Fruit fly (Drosophila melanogaster) whole organism, embryonic: Measurements from ENCODE around the gene tw.

Experiments
- ATbp ChIP-seq: fragments of 200-800 bp; sonication (Bioruptor generic); optimal IDR thresholded peaks from 2 replicates; lab custom pipeline; 2017; ENCODE audit warnings: missing biosample characterization, mild to moderate bottlenecking, missing genetic modification characterization, missing genetic modification reagents
- CG10565 ChIP-seq: fragments of 200-800 bp; sonication (Bioruptor generic); optimal IDR thresholded peaks from 3 replicates; lab custom pipeline; 2016; ENCODE audit warnings: missing biosample characterization, mild to moderate bottlenecking, missing genetic modification characterization
- CG11085 ChIP-seq: fragments of 200-800 bp; sonication (Bioruptor generic); IDR thresholded peaks from 2 replicates; pipeline ENCODE4 v1.3.6; 2022; ENCODE audit warnings: missing biosample characterization, missing genetic modification characterization
- CG11093 ChIP-seq: fragments of 200-800 bp; sonication (Bioruptor generic); IDR thresholded peaks from 3 replicates; pipeline ENCODE4 v1.3.6; 2022; ENCODE audit warnings: missing biosample characterization, missing genetic modification characterization
- CG14050 ChIP-seq: fragments of 200-800 bp; sonication (Bioruptor generic); IDR thresholded peaks from 3 replicates; pipeline ENCODE4 v1.3.6; 2022; ENCODE audit warnings: missing biosample characterization, missing genetic modification characterization
- CG15011 ChIP-seq: fragments of 200-800 bp; sonication (Bioruptor generic); optimal IDR thresholded peaks from 3 replicates; lab custom pipeline; 2018; ENCODE audit warnings: missing biosample characterization, mild to moderate bottlenecking, missing genetic modification characterization
- CG15479 ChIP-seq: fragments of 200-800 bp; sonication (Bioruptor generic); optimal IDR thresholded peaks from 3 replicates; lab custom pipeline; 2019; ENCODE audit warnings: missing biosample characterization, mild to moderate bottlenecking, missing genetic modification characterization, moderate library complexity
- CG1832 ChIP-seq: fragments of 200-800 bp; sonication (Bioruptor generic); optimal IDR thresholded peaks from 2 replicates; lab custom pipeline; 2017; ENCODE audit warnings: missing biosample characterization, mild to moderate bottlenecking, missing genetic modification characterization, inconsistent platforms
- CG18764 ChIP-seq: fragments of 200-800 bp; sonication (Bioruptor generic); optimal IDR thresholded peaks from 3 replicates; lab custom pipeline; 2016; ENCODE audit warnings: missing biosample characterization, missing genetic modification characterization
- CG2889 ChIP-seq: fragments of 200-800 bp; sonication (Bioruptor generic); IDR thresholded peaks from 3 replicates; pipeline ENCODE4 v1.3.6; 2022; ENCODE audit warnings: missing biosample characterization, missing genetic modification characterization
- CG30020 ChIP-seq: fragments of 200-800 bp; optimal IDR thresholded peaks from 2 replicates; lab custom pipeline; 2019; ENCODE audit warnings: missing biosample characterization, mild to moderate bottlenecking, missing genetic modification characterization, moderate library complexity
- CG30403 ChIP-seq: fragments of 200-800 bp; sonication (Bioruptor generic); optimal IDR thresholded peaks from 3 replicates; lab custom pipeline; 2016; ENCODE audit warnings: missing biosample characterization, missing genetic modification characterization
- CG31388 ChIP-seq: fragments of 200-800 bp; sonication (Bioruptor generic); optimal IDR thresholded peaks from 2 replicates; lab custom pipeline; 2016; ENCODE audit warnings: missing biosample characterization, missing genetic modification characterization
- CG31441 ChIP-seq: fragments of 200-800 bp; sonication (Bioruptor generic); IDR thresholded peaks from 2 replicates; pipeline ENCODE4 v1.3.6; 2022; ENCODE audit warnings: missing biosample characterization, missing genetic modification characterization
- CG32772 ChIP-seq: fragments of 200-800 bp; sonication (Bioruptor generic); IDR thresholded peaks from 2 replicates; pipeline ENCODE4 v1.3.6; 2022; ENCODE audit warnings: missing biosample characterization, missing genetic modification characterization
- CG34224 ChIP-seq: fragments of 200-800 bp; sonication (Bioruptor generic); IDR thresholded peaks from 3 replicates; pipeline ENCODE4 v1.3.6; 2022; ENCODE audit warnings: missing biosample characterization, missing genetic modification characterization; ENCODE audit not compliant: partially characterized antibody
- CG34422 ChIP-seq: fragments of 200-800 bp; sonication (Bioruptor generic); IDR thresholded peaks from 3 replicates; pipeline ENCODE4 v1.3.6; 2022; ENCODE audit warnings: missing biosample characterization, missing genetic modification characterization
- CG4404 ChIP-seq: fragments of 200-800 bp; sonication (Bioruptor generic); IDR thresholded peaks from 2 replicates; pipeline ENCODE4 v1.3.6; 2022; ENCODE audit warnings: missing biosample characterization, missing genetic modification characterization
- CG4730 ChIP-seq: fragments of 200-800 bp; sonication (Bioruptor generic); IDR thresholded peaks from 2 replicates; pipeline ENCODE4 v1.3.6; 2022; ENCODE audit warnings: missing biosample characterization, missing genetic modification characterization
- CG6854 ChIP-seq: fragments of 200-800 bp; sonication (Bioruptor generic); optimal IDR thresholded peaks from 3 replicates; lab custom pipeline; 2017; ENCODE audit warnings: missing biosample characterization, mild to moderate bottlenecking, missing genetic modification characterization
- CG8924 ChIP-seq: fragments of 200-800 bp; optimal IDR thresholded peaks from 3 replicates; lab custom pipeline; 2019; ENCODE audit warnings: missing biosample characterization, mild to moderate bottlenecking, missing genetic modification characterization, moderate library complexity
- CG8944 ChIP-seq: fragments of 200-800 bp; sonication (Bioruptor generic); optimal IDR thresholded peaks from 3 replicates; lab custom pipeline; 2016; ENCODE audit warnings: missing biosample characterization, missing genetic modification characterization
- CG9609 ChIP-seq: fragments of 200-800 bp; sonication (Bioruptor generic); optimal IDR thresholded peaks from 3 replicates; lab custom pipeline; 2016; ENCODE audit warnings: missing biosample characterization, missing genetic modification characterization
- CrebB ChIP-seq: fragments of 200-800 bp; sonication (Bioruptor generic); optimal IDR thresholded peaks from 3 replicates; lab custom pipeline; 2018; ENCODE audit warnings: missing biosample characterization, mild to moderate bottlenecking, missing genetic modification characterization
- Doc2 ChIP-seq: fragments of 200-800 bp; sonication (Bioruptor generic); IDR thresholded peaks from 2 replicates; pipeline ENCODE4 v1.3.6; 2022; ENCODE audit warnings: missing biosample characterization, missing genetic modification characterization
- Ets97D ChIP-seq: fragments of 200-800 bp; sonication (Bioruptor generic); optimal IDR thresholded peaks from 3 replicates; lab custom pipeline; 2016; ENCODE audit warnings: missing biosample characterization, missing genetic modification characterization
- GATAe ChIP-seq: fragments of 200-800 bp; sonication (Bioruptor generic); conservative IDR thresholded peaks from 2 replicates; pipeline ENCODE4 v1.3.6; 2022; ENCODE audit warnings: missing biosample characterization, missing genetic modification characterization
- HLHmδ ChIP-seq: fragments of 200-800 bp; sonication (Bioruptor generic); optimal IDR thresholded peaks from 2 replicates; lab custom pipeline; 2018; ENCODE audit warnings: missing biosample characterization, mild to moderate bottlenecking, missing genetic modification characterization, moderate library complexity
- Lhr ChIP-seq: fragments of 200-800 bp; sonication (Bioruptor generic); optimal IDR thresholded peaks from 3 replicates; lab custom pipeline; 2017; ENCODE audit warnings: mild to moderate bottlenecking, missing biosample characterization, missing genetic modification reagents, missing genetic modification characterization
- Meics ChIP-seq: fragments of 200-800 bp; sonication (Bioruptor generic); optimal IDR thresholded peaks from 2 replicates; lab custom pipeline; 2017; ENCODE audit warnings: missing biosample characterization, mild to moderate bottlenecking, missing genetic modification characterization
- NFAT ChIP-seq: fragments of 200-800 bp; sonication (Bioruptor generic); IDR thresholded peaks from 2 replicates; pipeline ENCODE4 v1.3.6; 2022; ENCODE audit warnings: missing biosample characterization, missing genetic modification characterization
- Rfx ChIP-seq: fragments of 200-800 bp; sonication (Bioruptor generic); IDR thresholded peaks from 2 replicates; pipeline ENCODE4 v1.3.6; 2022; ENCODE audit warnings: missing biosample characterization, missing genetic modification characterization
- Sry-δ ChIP-seq: fragments of 200-800 bp; sonication (Bioruptor generic); optimal IDR thresholded peaks from 2 replicates; lab custom pipeline; 2016; ENCODE audit warnings: missing biosample characterization, missing genetic modification characterization
- Stat92E ChIP-seq, 3 experiments: fragments of >200 bp in 2 of 3; fragments of 200-800 bp in 1 of 3; sonication (Bioruptor generic) in 1 of 3; optimal IDR thresholded peaks; 2 replicates each; lab custom pipeline; 2017 to 2019; ENCODE audit warnings: missing biosample characterization in 3 of 3, missing genetic modification characterization in 3 of 3, mild to moderate bottlenecking in 1 of 3, moderate library complexity in 1 of 3
- ac ChIP-seq: fragments of 200-800 bp; sonication (Bioruptor generic); optimal IDR thresholded peaks from 3 replicates; lab custom pipeline; 2017; ENCODE audit warnings: missing biosample characterization, mild to moderate bottlenecking, missing genetic modification characterization
- fu2 ChIP-seq: fragments of 200-800 bp; sonication (Bioruptor generic); optimal IDR thresholded peaks from 2 replicates; lab custom pipeline; 2016; ENCODE audit warnings: missing biosample characterization, missing genetic modification characterization
- gro ChIP-seq: fragments of 200-800 bp; sonication (Bioruptor generic); optimal IDR thresholded peaks from 2 replicates; lab custom pipeline; 2016; ENCODE audit warnings: missing biosample characterization, missing genetic modification characterization
- gsb ChIP-seq: fragments of 200-800 bp; sonication (Bioruptor generic); IDR thresholded peaks from 2 replicates; pipeline ENCODE4 v1.3.6; 2022; ENCODE audit warnings: missing biosample characterization, missing genetic modification characterization
- hth ChIP-seq: fragments of >200 bp; optimal IDR thresholded peaks from 2 replicates; lab custom pipeline; 2017; ENCODE audit warnings: inconsistent platforms
- inv ChIP-seq: fragments of 200-800 bp; sonication (Bioruptor generic); IDR thresholded peaks from 2 replicates; pipeline ENCODE4 v1.3.6; 2022; ENCODE audit warnings: missing biosample characterization, missing genetic modification characterization; ENCODE audit not compliant: partially characterized antibody
- knrl ChIP-seq: fragments of 200-800 bp; sonication (Bioruptor generic); IDR thresholded peaks from 3 replicates; pipeline ENCODE4 v1.3.6; 2022; ENCODE audit warnings: missing biosample characterization, missing genetic modification characterization; ENCODE audit not compliant: partially characterized antibody
- maf-S ChIP-seq: fragments of 200-800 bp; sonication (Bioruptor generic); optimal IDR thresholded peaks from 2 replicates; lab custom pipeline; 2016; ENCODE audit warnings: missing biosample characterization, missing genetic modification characterization
- pan ChIP-seq, 4 experiments: fragments of >200 bp in 3 of 4; fragments of 200-800 bp in 1 of 4; sonication (Bioruptor generic) in 1 of 4; optimal IDR thresholded peaks in 3 of 4; IDR thresholded peaks in 1 of 4; 2 replicates each; pipeline versions ENCODE4 v1.3.6 to Lab custom; 2017 to 2022; ENCODE audit warnings: missing biosample characterization in 2 of 4, missing genetic modification characterization in 2 of 4, mixed read lengths in 1 of 4
- pros ChIP-seq: fragments of 200-800 bp; sonication (Bioruptor generic); optimal IDR thresholded peaks from 3 replicates; lab custom pipeline; 2019; ENCODE audit warnings: missing biosample characterization, mild to moderate bottlenecking, missing genetic modification characterization, moderate library complexity
- ranshi ChIP-seq: fragments of 200-800 bp; sonication (Bioruptor generic); IDR thresholded peaks from 2 replicates; pipeline ENCODE4 v1.3.6; 2022; ENCODE audit warnings: missing biosample characterization, missing genetic modification characterization
- repo ChIP-seq: fragments of 200-800 bp; sonication (Bioruptor generic); optimal IDR thresholded peaks from 2 replicates; lab custom pipeline; 2016; ENCODE audit warnings: missing biosample characterization, missing genetic modification characterization
- row ChIP-seq: fragments of 200-800 bp; sonication (Bioruptor generic); IDR thresholded peaks from 3 replicates; pipeline ENCODE4 v1.3.6; 2022; ENCODE audit warnings: missing biosample characterization, missing genetic modification characterization
- zen ChIP-seq: fragments of 200-800 bp; sonication (Bioruptor generic); optimal IDR thresholded peaks from 3 replicates; lab custom pipeline; 2018; ENCODE audit warnings: missing biosample characterization, mild to moderate bottlenecking, missing genetic modification characterization, moderate library complexity
- zfh2 ChIP-seq: fragments of 200-800 bp; sonication (Bioruptor generic); optimal IDR thresholded peaks from 2 replicates; lab custom pipeline; 2016; ENCODE audit warnings: missing biosample characterization, missing genetic modification characterization

tw gene

DNA sequence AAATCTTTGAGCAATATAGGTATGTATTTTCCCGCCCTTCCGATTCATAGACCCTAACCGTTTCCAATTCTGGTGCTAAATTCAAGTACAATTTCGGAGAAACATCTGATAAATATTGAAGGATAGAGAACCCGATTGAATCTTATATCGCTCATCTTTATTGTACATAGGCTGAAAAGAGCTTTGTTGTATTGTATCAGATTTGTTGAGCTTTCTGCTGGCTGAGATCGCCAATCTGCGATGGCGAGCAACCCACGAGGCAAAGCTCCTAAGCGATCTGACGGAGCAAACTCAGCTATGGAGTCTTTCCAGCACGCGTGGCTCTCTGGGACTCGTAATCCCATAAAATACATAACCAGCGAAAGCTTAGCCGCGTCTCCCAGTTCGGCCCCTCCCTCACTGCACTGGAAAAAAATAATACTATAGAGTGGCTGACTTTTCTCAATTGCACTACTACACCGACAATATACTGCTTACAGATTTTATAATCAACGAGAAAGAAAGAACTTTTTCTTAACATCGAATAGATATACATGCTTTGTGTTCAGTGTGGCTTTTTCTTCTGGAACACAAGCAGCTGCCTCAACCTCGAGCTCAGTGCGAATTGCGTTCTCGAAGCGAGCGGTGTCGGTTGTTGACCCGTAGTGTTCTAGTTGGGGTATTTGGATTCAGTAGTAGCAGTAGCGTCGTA is 28.8 kb upstream of the tw start (continued):
- TF ChIP-seq Stat92E (GFP tag; optimal IDR thresholded peaks at IDR 0.05; lab: Kevin White, UChicago) (no peak), Sry-δ (GFP tag; lab: Kevin White, UChicago) (peak; percentile 52), ranshi (peak; percentile 86), CG14050 (GFP tag; lab: Robert Waterston, UW) (peak; percentile 79), zfh2 (GFP tag; lab: Kevin White, UChicago) (peak; percentile 91), CG6854 (GFP tag; lab: Kevin White, UChicago) (peak; percentile 70), CG34224 (GFP tag; lab: Robert Waterston, UW) (no peak), CG15011 (peak; percentile 64), CG4730 (GFP tag; lab: Robert Waterston, UW) (peak; percentile 67), CG31441 (peak; percentile 67), Meics (GFP tag; lab: Kevin White, UChicago) (peak; percentile 91), CG34422 (GFP tag; lab: Robert Waterston, UW) (peak; percentile 87), CG10565 (GFP tag; lab: Kevin White, UChicago) (no peak), zen (tag; lab: Kevin White, UChicago) (peak; percentile 12), Doc2 (GFP tag; lab: Robert Waterston, UW) (peak; percentile 31; the same call in 1 of the 2 replicates), ac (GFP tag; lab: Kevin White, UChicago) (no peak), ATbp (GFP tag; lab: Kevin White, UChicago) (peak; percentile 78), CG32772 (GFP tag; lab: Robert Waterston, UW) (peak; percentile 76), Lhr (GFP tag; lab: Kevin White, UChicago) (peak; percentile 19), HLHmδ (GFP tag; lab: Kevin White, UChicago) (no peak), gsb (GFP tag; lab: Robert Waterston, UW) (peak; percentile 78), NFAT (GFP tag; lab: Robert Waterston, UW) (peak; percentile 94), Ets97D (GFP tag; lab: Kevin White, UChicago) (peak; percentile 56), gro (peak; percentile 96), CG4404 (GFP tag; lab: Robert Waterston, UW) (peak; percentile 59), inv (GFP tag; lab: Robert Waterston, UW) (no peak), Rfx (GFP tag; lab: Robert Waterston, UW) (peak; percentile 97), hth (lab: Kevin White, UChicago) (no peak), CrebB (tag; lab: Kevin White, UChicago) (peak; percentile 69), GATAe (GFP tag; lab: Robert Waterston, UW) (no peak; the same call in 1 of the 2 replicates), CG8944 (GFP tag; lab: Kevin White, UChicago) (peak; percentile 78), CG11085 (peak; percentile 84), CG9609 (GFP tag; lab: Kevin White, UChicago) (peak; percentile 75), row (peak; percentile 88), pros (GFP tag; lab: Kevin White, UChicago) (no peak), CG18764 (GFP tag; lab: Kevin White, UChicago) (peak; percentile 41), CG8924 (tag; lab: Kevin White, UChicago) (peak; percentile 81), knrl (GFP tag; lab: Robert Waterston, UW) (no peak), CG11093 (GFP tag; lab: Robert Waterston, UW) (peak; percentile 50; the same call in 2 of the 3 replicates), CG1832 (GFP tag; lab: Kevin White, UChicago) (no peak), repo (GFP tag; lab: Kevin White, UChicago) (peak; percentile 73), CG31388 (GFP tag; lab: Kevin White, UChicago) (peak; percentile 68), pan (optimal IDR thresholded peaks at IDR 0.05; lab: Kevin White, UChicago) (no peak), pan (GFP tag; optimal IDR thresholded peaks at IDR 0.05 in 1 of 2, IDR thresholded peaks at IDR 0.05 in 1 of 2) (peak in 1 of 2 experiments; percentile 89), CG15479 (GFP tag; lab: Kevin White, UChicago) (no peak), CG2889 (GFP tag; lab: Robert Waterston, UW) (peak; percentile 80; the same call in 2 of the 3 replicates), CG30403 (peak; percentile 84), maf-S (peak; percentile 87), CG30020 (tag; lab: Kevin White, UChicago) (no peak), fu2 (peak; percentile 85)
